Worm (Caenorhabditis elegans) whole organism, L4 larva: Measurements from ENCODE around the gene W08E12.4.
A peak's percentile ranks its signal among the peaks of the same experiment; 100 is the strongest.

Experiments
- D1046.2 ChIP-seq: fragments of 200-800 bp; sonication (Bioruptor generic); IDR thresholded peaks from 2 replicates; pipeline ENCODE4 v1.3.6; 2022; ENCODE audit warnings: missing genetic modification characterization, missing compliant biosample characterization
- F49E8.2 ChIP-seq: sonication (generic microtip); optimal IDR thresholded peaks from 2 replicates; lab custom pipeline; 2016; ENCODE audit warnings: missing compliant biosample characterization, mild to moderate bottlenecking, missing genetic modification characterization, borderline replicate concordance
- Y5F2A.4 ChIP-seq: fragments of 200-800 bp; sonication (Bioruptor generic); optimal IDR thresholded peaks from 2 replicates; lab custom pipeline; 2018; ENCODE audit warnings: mild to moderate bottlenecking, missing genetic modification characterization, missing compliant biosample characterization
- ZK546.5 ChIP-seq, 2 experiments: sonication (generic microtip); optimal IDR thresholded peaks; 2 replicates each; lab custom pipeline; 2017; ENCODE audit warnings: missing biosample characterization in 2 of 2, missing genetic modification characterization in 2 of 2
- aha-1 ChIP-seq: fragments of 150-350 bp; peaks from one replicate; lab custom pipeline; 2014; ENCODE audit warnings: missing biosample characterization, missing genetic modification characterization
- aly-2 ChIP-seq: sonication (generic microtip); optimal IDR thresholded peaks from 2 replicates; lab custom pipeline; 2018; ENCODE audit warnings: missing biosample characterization, missing genetic modification characterization
- arid-1 ChIP-seq: fragments of 200-800 bp; sonication (Bioruptor generic); conservative IDR thresholded peaks from 2 replicates; pipeline ENCODE4 v1.3.6; 2022; ENCODE audit warnings: missing genetic modification reagents, missing genetic modification characterization, missing compliant biosample characterization
- ceh-62 ChIP-seq: sonication (generic microtip); optimal IDR thresholded peaks from 2 replicates; lab custom pipeline; 2017; ENCODE audit warnings: missing biosample characterization, missing genetic modification characterization
- ctbp-1 ChIP-seq: fragments of 200-800 bp; sonication (Bioruptor generic); IDR thresholded peaks from 2 replicates; pipeline ENCODE4 v1.3.6; 2022; ENCODE audit warnings: missing genetic modification reagents, missing genetic modification characterization, missing compliant biosample characterization
- daf-16 ChIP-seq, 3 experiments: sonication (generic microtip); optimal IDR thresholded peaks; 2 replicates each; lab custom pipeline; 2016 to 2017; ENCODE audit warnings: missing genetic modification characterization in 3 of 3, missing genetic modification reagents in 3 of 3, mild to moderate bottlenecking in 2 of 3, missing compliant biosample characterization in 2 of 3, missing biosample characterization in 1 of 3, moderate library complexity in 1 of 3
- dmd-8 ChIP-seq: fragments of 200-800 bp; sonication (Bioruptor generic); IDR thresholded peaks from 2 replicates; pipeline ENCODE4 v1.3.6; 2022; ENCODE audit warnings: missing genetic modification characterization, missing compliant biosample characterization
- egl-27 ChIP-seq: sonication (generic microtip); optimal IDR thresholded peaks from 3 replicates; lab custom pipeline; 2017; ENCODE audit warnings: missing biosample characterization, missing genetic modification reagents, missing genetic modification characterization
- egl-43 ChIP-seq: fragments of 200-800 bp; sonication (Bioruptor generic); IDR thresholded peaks from 2 replicates; pipeline ENCODE4 v1.3.6; 2022; ENCODE audit warnings: missing genetic modification reagents, missing genetic modification characterization, missing compliant biosample characterization
- fkh-10 ChIP-seq: fragments of 150-350 bp; optimal IDR thresholded peaks from 2 replicates; lab custom pipeline; 2014; ENCODE audit warnings: missing biosample characterization, missing genetic modification reagents, missing genetic modification characterization
- jun-1 ChIP-seq: fragments of 150-350 bp; optimal IDR thresholded peaks from 2 replicates; lab custom pipeline; 2014; ENCODE audit warnings: missing biosample characterization, missing genetic modification reagents, missing genetic modification characterization
- lin-1 ChIP-seq: fragments of 200-800 bp; sonication (Bioruptor generic); IDR thresholded peaks from 2 replicates; pipeline ENCODE4 v1.3.6; 2022; ENCODE audit warnings: missing genetic modification reagents, missing genetic modification characterization, missing compliant biosample characterization
- lin-15B ChIP-seq: fragments of 150-350 bp; sonication (generic microtip); optimal IDR thresholded peaks from 3 replicates; lab custom pipeline; 2014; ENCODE audit warnings: missing biosample characterization, missing genetic modification characterization
- lin-38 ChIP-seq: fragments of 200-800 bp; sonication (Bioruptor generic); IDR thresholded peaks from 2 replicates; pipeline ENCODE4 v1.3.6; 2022; ENCODE audit warnings: missing genetic modification reagents, missing genetic modification characterization, missing compliant biosample characterization
- madf-5 ChIP-seq, 2 experiments: fragments of 200-800 bp; sonication (Bioruptor generic); IDR thresholded peaks; 2 replicates each; pipeline ENCODE4 v1.3.6; 2022; ENCODE audit warnings: missing compliant biosample characterization in 2 of 2, missing genetic modification characterization in 2 of 2
- mes-2 ChIP-seq: sonication (generic microtip); optimal IDR thresholded peaks from 2 replicates; lab custom pipeline; 2016; ENCODE audit warnings: missing genotype, mild to moderate bottlenecking, missing genetic modification characterization, missing compliant biosample characterization; ENCODE audit not compliant: poor library complexity, severe bottlenecking
- mxl-2 ChIP-seq: fragments of 200-800 bp; sonication (Bioruptor generic); conservative IDR thresholded peaks from 2 replicates; pipeline ENCODE4 v1.3.6; 2022; ENCODE audit warnings: missing genetic modification reagents, missing genetic modification characterization, missing compliant biosample characterization
- nhr-102 ChIP-seq: sonication (generic microtip); optimal IDR thresholded peaks from 2 replicates; lab custom pipeline; 2016; ENCODE audit warnings: mild to moderate bottlenecking, missing genetic modification characterization, moderate library complexity, missing compliant biosample characterization
- nhr-41 ChIP-seq: fragments of 200-800 bp; sonication (Bioruptor generic); IDR thresholded peaks from 2 replicates; pipeline ENCODE4 v1.3.6; 2022; ENCODE audit warnings: missing genetic modification reagents, missing genetic modification characterization, missing compliant biosample characterization
- pha-4 ChIP-seq, 2 experiments: fragments of 150-350 bp in 1 of 2; fragments of 200-800 bp in 1 of 2; sonication (Bioruptor generic) in 1 of 2; IDR thresholded peaks in 1 of 2; optimal IDR thresholded peaks in 1 of 2; 2 replicates each; pipeline versions ENCODE4 v1.3.6 to Lab custom; 2014 to 2022; ENCODE audit warnings: missing genetic modification characterization in 2 of 2, missing genetic modification reagents in 2 of 2, missing biosample characterization in 1 of 2, missing compliant biosample characterization in 1 of 2
- sdz-12 ChIP-seq: fragments of 200-800 bp; sonication (Bioruptor generic); optimal IDR thresholded peaks from 2 replicates; lab custom pipeline; 2018; ENCODE audit warnings: mild to moderate bottlenecking, missing genetic modification characterization, missing compliant biosample characterization
- set-16 ChIP-seq: fragments of 200-800 bp; sonication (Bioruptor generic); IDR thresholded peaks from 2 replicates; pipeline ENCODE4 v1.3.6; 2022; ENCODE audit warnings: missing genetic modification reagents, missing genetic modification characterization, missing compliant biosample characterization
- snpc-1.2 ChIP-seq: fragments of 200-800 bp; sonication (Bioruptor generic); IDR thresholded peaks from 2 replicates; pipeline ENCODE4 v1.3.6; 2022; ENCODE audit warnings: missing genetic modification reagents, missing genetic modification characterization, missing compliant biosample characterization
- tra-1 ChIP-seq: fragments of 200-800 bp; sonication (Bioruptor generic); IDR thresholded peaks from 2 replicates; pipeline ENCODE4 v1.3.6; 2022; ENCODE audit warnings: missing genetic modification reagents, missing genetic modification characterization, missing compliant biosample characterization
- unc-130 ChIP-seq: sonication (generic microtip); optimal IDR thresholded peaks from 2 replicates; lab custom pipeline; 2016; ENCODE audit warnings: missing genetic modification reagents, missing genetic modification characterization, missing compliant biosample characterization
- unc-62 ChIP-seq, 3 experiments: fragments of 150-350 bp in 1 of 3; sonication (generic microtip); optimal IDR thresholded peaks in 2 of 3; peaks in 1 of 3; 1 replicate in 1 of 3; 2 replicates in 2 of 3; lab custom pipeline; 2014 to 2017; ENCODE audit warnings: missing biosample characterization in 3 of 3, missing genetic modification characterization in 3 of 3, missing genetic modification reagents in 3 of 3, missing genotype in 1 of 3
- zag-1 ChIP-seq: fragments of 150-350 bp; optimal IDR thresholded peaks from 2 replicates; lab custom pipeline; 2014; ENCODE audit warnings: missing biosample characterization, missing genetic modification characterization
- zfp-3 ChIP-seq: fragments of 200-800 bp; sonication (Bioruptor generic); conservative IDR thresholded peaks from 2 replicates; pipeline ENCODE4 v1.3.6; 2022; ENCODE audit warnings: missing genetic modification reagents, missing genetic modification characterization, missing compliant biosample characterization
- ztf-11 ChIP-seq: fragments of 150-350 bp; optimal IDR thresholded peaks from 2 replicates; lab custom pipeline; 2014; ENCODE audit warnings: missing biosample characterization, missing genetic modification characterization

The W08E12.4 gene

DNA sequence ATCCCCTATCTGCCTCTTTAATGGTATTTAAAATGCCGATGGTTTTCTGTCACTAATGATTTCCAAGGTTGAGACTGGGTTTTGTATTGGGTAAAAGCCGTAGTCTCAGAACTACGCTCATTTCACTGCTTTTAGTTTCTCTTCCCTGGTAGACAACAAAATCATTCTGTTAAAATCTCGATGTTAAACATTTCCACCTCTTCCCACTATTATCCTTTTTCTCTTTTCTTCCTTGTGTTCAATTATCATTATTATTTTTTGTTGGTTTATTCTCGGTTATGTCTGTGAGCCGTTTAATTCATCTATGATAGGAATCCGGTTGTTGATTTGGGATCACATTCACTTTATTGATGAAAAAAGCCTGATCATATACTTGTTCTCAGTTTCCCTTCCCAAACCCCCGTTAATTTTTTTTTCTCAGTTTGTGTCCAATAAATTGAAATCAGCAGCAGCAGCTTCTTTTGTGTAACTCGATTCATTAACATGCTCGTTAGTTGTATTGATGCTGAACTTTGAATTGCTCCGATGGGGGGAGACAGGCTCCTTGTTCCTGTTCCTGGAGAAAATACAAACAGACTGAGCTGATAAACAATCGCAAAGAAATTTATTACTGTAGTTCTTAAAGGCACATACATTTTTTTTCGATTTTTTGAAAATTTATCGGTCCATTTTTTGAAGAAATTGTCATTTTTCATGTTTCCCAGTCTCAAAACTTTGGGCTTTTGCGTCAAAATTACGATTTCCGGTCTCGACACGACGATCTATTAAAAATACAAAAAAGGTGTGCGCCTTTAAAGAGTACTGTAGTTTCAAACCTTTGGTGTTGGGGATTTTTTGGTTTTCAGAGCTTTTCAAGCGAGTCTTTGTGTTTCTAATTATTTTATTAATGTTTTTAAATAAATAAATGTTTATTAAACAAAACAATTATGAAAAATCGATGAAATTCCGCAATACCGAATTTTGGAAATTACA, 5.3 kb upstream of the W08E12.4 start:
- TF ChIP-seq F49E8.2 (tag; lab: Kevin White, UChicago) (peak; percentile 62), unc-62 (GFP tag; optimal IDR thresholded peaks at IDR 0.05 in 1 of 2; lab: Kevin White, UChicago) (peak in 1 of 2 experiments; percentile 27), unc-62 (tag; optimal IDR thresholded peaks at IDR 0.05; lab: Kevin White, UChicago) (no peak), daf-16 (GFP tag; optimal IDR thresholded peaks at IDR 0.05; lab: Kevin White, UChicago) (no peak), daf-16 (tag; optimal IDR thresholded peaks at IDR 0.05; lab: Kevin White, UChicago) (peak; percentile 31), unc-130 (GFP tag; lab: Kevin White, UChicago) (peak; percentile 5), ctbp-1 (GFP tag; lab: Robert Waterston, UW) (0 out of 2 replicates have a peak, but pooled peaks have one; percentile 8), mes-2 (tag; lab: Kevin White, UChicago) (peak; percentile 24), egl-27 (tag; lab: Kevin White, UChicago) (no peak), zag-1 (tag; lab: Kevin White, UChicago) (no peak), sdz-12 (GFP tag; lab: Kevin White, UChicago) (peak; percentile 10), madf-5 (GFP tag; IDR thresholded peaks at IDR 0.05; lab: Robert Waterston, UW) (0 out of 4 replicates have a peak, but pooled peaks of 1 of the 2 experiments have one; percentile 12), D1046.2 (peak; percentile 46; the same call in 1 of the 2 replicates), Y5F2A.4 (GFP tag; lab: Kevin White, UChicago) (peak; percentile 15), zfp-3 (GFP tag; lab: Robert Waterston, UW) (0 out of 2 replicates have a peak, but pooled peaks have one; percentile 20), pha-4 (GFP tag; IDR thresholded peaks at IDR 0.05; lab: Robert Waterston, UW) (peak; percentile 27; the same call in 1 of the 2 replicates), pha-4 (tag; optimal IDR thresholded peaks at IDR 0.05; lab: Kevin White, UChicago) (no peak), fkh-10 (GFP tag; lab: Kevin White, UChicago) (no peak), lin-38 (peak; percentile 74), arid-1 (GFP tag; lab: Robert Waterston, UW) (peak; percentile 65), nhr-102 (no peak), aha-1 (peak; percentile 86)

DNA sequence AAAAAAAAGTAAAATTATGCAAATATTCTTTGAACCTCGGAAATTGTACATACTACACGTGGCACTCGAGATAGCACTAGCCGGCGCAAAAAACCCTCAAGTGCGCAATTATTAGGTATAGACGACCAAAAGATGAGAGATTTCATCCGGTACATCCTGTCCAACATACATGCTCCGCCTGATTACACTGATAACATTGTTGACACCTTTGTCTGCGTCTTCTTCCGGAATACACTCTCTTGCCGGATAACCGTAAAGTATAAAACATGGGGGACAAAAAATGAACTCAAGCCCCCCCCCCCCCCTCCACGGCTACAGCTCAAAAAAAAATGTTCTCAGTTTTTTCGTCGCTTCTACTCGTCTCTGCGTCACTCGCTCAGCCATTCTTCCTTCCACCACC, 3.9 kb upstream of the W08E12.4 start, which contains the start of gene W08E12.6:
TSS of gene W08E12.6 (plus strand) at position 301 of the 400 bp plus-strand sequence.
- no peak for TF ChIP-seq unc-62 (GFP tag; optimal IDR thresholded peaks at IDR 0.05 in 1 of 2; lab: Kevin White, UChicago)
- no peak for TF ChIP-seq unc-62 (tag; optimal IDR thresholded peaks at IDR 0.05; lab: Kevin White, UChicago)
- TF ChIP-seq zag-1 (tag; lab: Kevin White, UChicago): no peak
- no peak for TF ChIP-seq lin-1 (GFP tag; lab: Robert Waterston, UW)
- TF ChIP-seq set-16 (GFP tag; lab: Robert Waterston, UW): 0 out of 2 replicates have a peak, but pooled peaks have one; percentile 8
- TF ChIP-seq lin-15B (tag; lab: Kevin White, UChicago): no peak

DNA sequence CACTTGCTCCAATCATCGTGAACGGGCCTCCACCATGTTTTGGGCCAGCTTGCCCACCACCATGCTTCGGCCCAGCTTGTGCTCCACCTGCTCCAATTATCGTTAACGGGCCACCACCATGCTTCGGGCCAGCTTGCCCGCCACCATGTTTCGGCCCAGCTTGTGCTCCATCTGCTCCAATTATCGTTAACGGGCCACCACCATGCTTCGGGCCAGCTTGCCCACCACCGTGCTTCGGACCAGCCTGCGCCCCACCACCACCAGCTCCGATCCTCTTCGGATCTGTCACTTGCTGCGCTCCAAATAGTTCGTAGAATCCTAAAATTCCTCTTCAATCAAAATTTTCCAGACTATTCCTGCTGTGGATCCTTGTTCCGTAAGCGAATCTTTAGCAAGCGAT, 2.9 kb upstream of the W08E12.4 start:
- TF ChIP-seq set-16 (GFP tag; lab: Robert Waterston, UW): peak; percentile 88
- TF ChIP-seq dmd-8 (GFP tag; lab: Robert Waterston, UW): 0 out of 2 replicates have a peak, but pooled peaks have one; percentile 12
- no peak for TF ChIP-seq aly-2 (tag; lab: Kevin White, UChicago)
- 0 out of 2 replicates have a peak, but pooled peaks have one; percentile 17 for TF ChIP-seq egl-43 (GFP tag; lab: Robert Waterston, UW)
- TF ChIP-seq tra-1: 0 out of 2 replicates have a peak, but pooled peaks have one; percentile 21

DNA sequence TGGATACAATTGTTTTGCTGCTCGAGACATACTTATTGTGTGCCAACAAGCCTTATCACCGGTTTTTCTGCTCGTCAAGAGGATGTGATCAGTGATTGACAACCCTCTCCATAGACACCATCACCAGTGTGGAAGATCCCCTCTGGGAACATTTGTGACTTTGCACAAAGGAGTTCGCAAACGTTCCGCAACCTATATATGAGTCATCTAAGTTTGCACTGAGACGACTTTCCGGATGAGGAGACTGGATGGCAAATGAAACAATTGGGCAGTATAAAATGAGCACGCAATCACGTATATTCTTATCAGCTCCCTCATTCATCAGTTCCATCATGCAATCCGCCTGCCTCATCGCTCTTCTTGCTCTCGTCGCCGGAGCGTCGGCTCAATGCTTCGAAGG, 1.7 kb upstream of the W08E12.4 start, which contains the start of gene W08E12.5:
TSS of gene W08E12.5 (plus strand) at position 301 of the 400 bp plus-strand sequence.
- no peak for TF ChIP-seq snpc-1.2 (GFP tag; lab: Robert Waterston, UW)
- no peak for TF ChIP-seq ceh-62 (tag; lab: Kevin White, UChicago)
- no peak for TF ChIP-seq dmd-8 (GFP tag; lab: Robert Waterston, UW)
- no peak for TF ChIP-seq ztf-11 (tag; lab: Kevin White, UChicago)
- TF ChIP-seq mxl-2: no peak
- no peak for TF ChIP-seq madf-5 (GFP tag; IDR thresholded peaks at IDR 0.05; lab: Robert Waterston, UW)
- no peak for TF ChIP-seq ZK546.5 (tag; optimal IDR thresholded peaks at IDR 0.05; lab: Kevin White, UChicago)
- no peak for TF ChIP-seq nhr-41 (GFP tag; lab: Robert Waterston, UW)
- no peak for TF ChIP-seq jun-1 (tag; lab: Kevin White, UChicago)
